Fruit fly (Drosophila melanogaster) whole organism, embryonic: Measurements from ENCODE around the gene CG1943.

Experiments used
- Awh ChIP-seq: fragments of 200-800 bp; sonication (Bioruptor generic); IDR thresholded peaks from 2 replicates; pipeline ENCODE4, ENCODE4 v1.3.6; 2022; ENCODE audit warnings: missing biosample characterization, missing genetic modification characterization
- Bgb ChIP-seq: fragments of 200-800 bp; sonication (Bioruptor generic); IDR thresholded peaks from 2 replicates; pipeline ENCODE4 v1.3.6; 2022; ENCODE audit warnings: missing biosample characterization, missing genetic modification characterization; ENCODE audit not compliant: partially characterized antibody
- CG10209 ChIP-seq: fragments of 200-800 bp; sonication (Bioruptor generic); optimal IDR thresholded peaks from 3 replicates; lab custom pipeline; 2017; ENCODE audit warnings: missing biosample characterization, mild to moderate bottlenecking, missing genetic modification characterization, missing genetic modification reagents
- CG1024 ChIP-seq: fragments of 200-800 bp; sonication (Bioruptor generic); IDR thresholded peaks from 2 replicates; pipeline ENCODE4 v1.3.6; 2022; ENCODE audit warnings: missing biosample characterization, missing genetic modification characterization
- CG11696 ChIP-seq: fragments of 200-800 bp; sonication (Bioruptor generic); IDR thresholded peaks from 2 replicates; pipeline ENCODE4 v1.3.6; 2022; ENCODE audit warnings: missing biosample characterization, missing genetic modification characterization
- CG11723 ChIP-seq: fragments of 200-800 bp; sonication (Bioruptor generic); optimal IDR thresholded peaks from 2 replicates; lab custom pipeline; 2017; ENCODE audit warnings: missing biosample characterization, mild to moderate bottlenecking, missing genetic modification characterization
- CG13287 ChIP-seq: fragments of 200-800 bp; sonication (Bioruptor generic); IDR thresholded peaks from 2 replicates; pipeline ENCODE4 v1.3.6; 2022; ENCODE audit warnings: missing biosample characterization, missing genetic modification characterization; ENCODE audit not compliant: partially characterized antibody
- CG15269 ChIP-seq: fragments of 200-800 bp; sonication (Bioruptor generic); optimal IDR thresholded peaks from 2 replicates; lab custom pipeline; 2018; ENCODE audit warnings: missing biosample characterization, mild to moderate bottlenecking, missing genetic modification characterization, moderate library complexity
- CG17328 ChIP-seq: fragments of 200-800 bp; sonication (Bioruptor generic); IDR thresholded peaks from 2 replicates; pipeline ENCODE4 v1.3.6; 2022; ENCODE audit warnings: missing biosample characterization, missing genetic modification characterization
- CG18599 ChIP-seq: fragments of 200-800 bp; sonication (Bioruptor generic); optimal IDR thresholded peaks from 3 replicates; lab custom pipeline; 2017; ENCODE audit warnings: missing biosample characterization, missing genetic modification characterization, mild to moderate bottlenecking, moderate library complexity, missing genetic modification reagents
- CG2129 ChIP-seq: fragments of 200-800 bp; sonication (Bioruptor generic); IDR thresholded peaks from 2 replicates; pipeline ENCODE4 v1.3.6; 2022; ENCODE audit warnings: missing biosample characterization, missing genetic modification characterization; ENCODE audit not compliant: partially characterized antibody
- CG4328 ChIP-seq: fragments of 200-800 bp; sonication (Bioruptor generic); optimal IDR thresholded peaks from 3 replicates; lab custom pipeline; 2017; ENCODE audit warnings: missing biosample characterization, missing genetic modification reagents, missing genetic modification characterization
- CG4360 ChIP-seq: fragments of 200-800 bp; sonication (Bioruptor generic); IDR thresholded peaks from 2 replicates; pipeline ENCODE4 v1.3.6; 2022; ENCODE audit warnings: missing biosample characterization, missing genetic modification characterization
- CG4617 ChIP-seq: fragments of 200-800 bp; sonication (Bioruptor generic); optimal IDR thresholded peaks from 3 replicates; lab custom pipeline; 2016; ENCODE audit warnings: missing biosample characterization, missing genetic modification characterization, borderline replicate concordance
- CG6175 ChIP-seq: fragments of 200-800 bp; sonication (Bioruptor generic); IDR thresholded peaks from 3 replicates; pipeline ENCODE4 v1.3.6; 2022; ENCODE audit warnings: missing biosample characterization, missing genetic modification characterization
- CG6813 ChIP-seq: fragments of 200-800 bp; sonication (Bioruptor generic); optimal IDR thresholded peaks from 2 replicates; lab custom pipeline; 2017; ENCODE audit warnings: missing biosample characterization, missing genetic modification characterization, mild to moderate bottlenecking, moderate library complexity, missing genetic modification reagents
- CG9727 ChIP-seq: fragments of 200-800 bp; sonication (Bioruptor generic); optimal IDR thresholded peaks from 3 replicates; lab custom pipeline; 2017; ENCODE audit warnings: missing biosample characterization, mild to moderate bottlenecking, missing genetic modification characterization
- CG9932 ChIP-seq: fragments of 200-800 bp; sonication (Bioruptor generic); IDR thresholded peaks from 2 replicates; pipeline ENCODE4 v1.3.6; 2022; ENCODE audit warnings: missing biosample characterization, missing genetic modification characterization
- Camta ChIP-seq: fragments of 200-800 bp; sonication (Bioruptor generic); optimal IDR thresholded peaks from 2 replicates; lab custom pipeline; 2016; ENCODE audit warnings: missing biosample characterization, missing genetic modification characterization
- CkIIα-i1 ChIP-seq: fragments of 200-800 bp; sonication (Bioruptor generic); IDR thresholded peaks from 2 replicates; pipeline ENCODE4 v1.3.6; 2022; ENCODE audit warnings: missing biosample characterization, missing genetic modification characterization
- CrebB ChIP-seq: fragments of 200-800 bp; sonication (Bioruptor generic); optimal IDR thresholded peaks from 3 replicates; lab custom pipeline; 2018; ENCODE audit warnings: missing biosample characterization, mild to moderate bottlenecking, missing genetic modification characterization
- Dbx ChIP-seq: fragments of 200-800 bp; sonication (Bioruptor generic); IDR thresholded peaks from 3 replicates; pipeline ENCODE4 v1.3.6; 2022; ENCODE audit warnings: missing biosample characterization, missing genetic modification characterization
- ERR ChIP-seq: fragments of 200-800 bp; sonication (Bioruptor generic); optimal IDR thresholded peaks from 2 replicates; lab custom pipeline; 2016; ENCODE audit warnings: missing biosample characterization, missing genetic modification characterization
- Gsc ChIP-seq: fragments of 200-800 bp; sonication (Bioruptor generic); IDR thresholded peaks from 2 replicates; pipeline ENCODE4 v1.3.6; 2022; ENCODE audit warnings: missing biosample characterization, missing genetic modification characterization
- H2.0 ChIP-seq: fragments of 200-800 bp; sonication (Bioruptor generic); IDR thresholded peaks from 2 replicates; pipeline ENCODE4 v1.3.6; 2022; ENCODE audit warnings: missing biosample characterization, missing genetic modification characterization
- HLH3B ChIP-seq: fragments of 200-800 bp; sonication (Bioruptor generic); IDR thresholded peaks from 2 replicates; pipeline ENCODE4 v1.3.6; 2022; ENCODE audit warnings: missing biosample characterization, missing genetic modification characterization
- Hand ChIP-seq: fragments of 200-800 bp; sonication (Bioruptor generic); optimal IDR thresholded peaks from 2 replicates; lab custom pipeline; 2017; ENCODE audit warnings: mild to moderate bottlenecking, missing biosample characterization, missing genetic modification reagents, missing genetic modification characterization
- Hmx ChIP-seq: fragments of 200-800 bp; sonication (Bioruptor generic); optimal IDR thresholded peaks from 2 replicates; lab custom pipeline; 2016; ENCODE audit warnings: missing biosample characterization, missing genetic modification characterization
- Hr78 ChIP-seq, 2 experiments: fragments of 200-800 bp in 1 of 2; fragments of >200 bp in 1 of 2; sonication (Bioruptor generic) in 1 of 2; optimal IDR thresholded peaks; 2 replicates each; lab custom pipeline; 2017 to 2019; ENCODE audit warnings: missing biosample characterization in 2 of 2, missing genetic modification characterization in 2 of 2, mild to moderate bottlenecking in 1 of 2, moderate library complexity in 1 of 2
- Pdp1 ChIP-seq, 2 experiments: fragments of 200-800 bp; sonication (Bioruptor generic); optimal IDR thresholded peaks; 3 replicates each; lab custom pipeline; 2016; ENCODE audit warnings: missing biosample characterization in 2 of 2, missing genetic modification characterization in 2 of 2, mild to moderate bottlenecking in 1 of 2, moderate library complexity in 1 of 2
- Poxn ChIP-seq: fragments of 200-800 bp; sonication (Bioruptor generic); IDR thresholded peaks from 2 replicates; pipeline ENCODE4 v1.3.6; 2022; ENCODE audit warnings: missing biosample characterization, missing genetic modification characterization
- Rfx ChIP-seq: fragments of 200-800 bp; sonication (Bioruptor generic); IDR thresholded peaks from 2 replicates; pipeline ENCODE4 v1.3.6; 2022; ENCODE audit warnings: missing biosample characterization, missing genetic modification characterization
- ap ChIP-seq: fragments of 200-800 bp; sonication (Bioruptor generic); IDR thresholded peaks from 2 replicates; pipeline ENCODE4 v1.3.6; 2022; ENCODE audit warnings: missing biosample characterization, missing genetic modification characterization
- chm ChIP-seq: fragments of 200-800 bp; sonication (Bioruptor generic); IDR thresholded peaks from 2 replicates; pipeline ENCODE4 v1.3.6; 2022; ENCODE audit warnings: missing biosample characterization, missing genetic modification characterization
- chn ChIP-seq: fragments of 200-800 bp; sonication (Bioruptor generic); optimal IDR thresholded peaks from 2 replicates; lab custom pipeline; 2016; ENCODE audit warnings: missing biosample characterization, missing genetic modification characterization
- ci ChIP-seq: fragments of 200-800 bp; sonication (Bioruptor generic); IDR thresholded peaks from 3 replicates; pipeline ENCODE4 v1.3.6; 2022; ENCODE audit warnings: missing biosample characterization, missing genetic modification characterization
- crol ChIP-seq: fragments of 200-800 bp; sonication (Bioruptor generic); IDR thresholded peaks from 2 replicates; pipeline ENCODE4 v1.3.6; 2022; ENCODE audit warnings: missing biosample characterization, missing genetic modification characterization
- exex ChIP-seq: fragments of 200-800 bp; sonication (Bioruptor generic); optimal IDR thresholded peaks from 4 replicates; lab custom pipeline; 2018; ENCODE audit warnings: missing biosample characterization, mild to moderate bottlenecking, missing genetic modification characterization, moderate library complexity
- ftz-f1 ChIP-seq: fragments of 200-800 bp; sonication (Bioruptor generic); optimal IDR thresholded peaks from 2 replicates; lab custom pipeline; 2016; ENCODE audit warnings: missing biosample characterization, missing genetic modification characterization
- gcm2 ChIP-seq: fragments of 200-800 bp; sonication (Bioruptor generic); optimal IDR thresholded peaks from 2 replicates; lab custom pipeline; 2016; ENCODE audit warnings: missing biosample characterization, missing genetic modification characterization
- jing ChIP-seq: fragments of 200-800 bp; sonication (Bioruptor generic); optimal IDR thresholded peaks from 2 replicates; lab custom pipeline; 2018; ENCODE audit warnings: missing biosample characterization, mild to moderate bottlenecking, missing genetic modification characterization
- knrl ChIP-seq: fragments of 200-800 bp; sonication (Bioruptor generic); IDR thresholded peaks from 3 replicates; pipeline ENCODE4 v1.3.6; 2022; ENCODE audit warnings: missing biosample characterization, missing genetic modification characterization; ENCODE audit not compliant: partially characterized antibody
- mam ChIP-seq: fragments of 200-800 bp; sonication (Bioruptor generic); optimal IDR thresholded peaks from 3 replicates; lab custom pipeline; 2016; ENCODE audit warnings: missing biosample characterization, missing genetic modification characterization
- nom ChIP-seq: fragments of 200-800 bp; sonication (Bioruptor generic); optimal IDR thresholded peaks from 2 replicates; lab custom pipeline; 2017; ENCODE audit warnings: missing biosample characterization, missing genetic modification characterization, mild to moderate bottlenecking, moderate library complexity, missing genetic modification reagents
- phol ChIP-seq: fragments of 200-800 bp; sonication (Bioruptor generic); optimal IDR thresholded peaks from 3 replicates; lab custom pipeline; 2018; ENCODE audit warnings: missing biosample characterization, mild to moderate bottlenecking, missing genetic modification characterization, moderate library complexity
- row ChIP-seq: fragments of 200-800 bp; sonication (Bioruptor generic); IDR thresholded peaks from 3 replicates; pipeline ENCODE4 v1.3.6; 2022; ENCODE audit warnings: missing biosample characterization, missing genetic modification characterization
- sens ChIP-seq: fragments of 200-800 bp; sonication (Bioruptor generic); peaks from one replicate; lab custom pipeline; 2016; ENCODE audit warnings: missing biosample characterization, missing genetic modification characterization
- ssp ChIP-seq: fragments of 200-800 bp; sonication (Bioruptor generic); IDR thresholded peaks from 2 replicates; pipeline ENCODE4 v1.3.6; 2022; ENCODE audit warnings: missing biosample characterization, missing genetic modification characterization
- tup ChIP-seq: fragments of 200-800 bp; sonication (Bioruptor generic); optimal IDR thresholded peaks from 2 replicates; lab custom pipeline; 2016; ENCODE audit warnings: missing biosample characterization, mild to moderate bottlenecking, missing genetic modification characterization, moderate library complexity
- zf30C ChIP-seq: fragments of 200-800 bp; sonication (Bioruptor generic); optimal IDR thresholded peaks from 3 replicates; lab custom pipeline; 2018; ENCODE audit warnings: missing biosample characterization, mild to moderate bottlenecking, missing genetic modification characterization

CG1943 gene

DNA sequence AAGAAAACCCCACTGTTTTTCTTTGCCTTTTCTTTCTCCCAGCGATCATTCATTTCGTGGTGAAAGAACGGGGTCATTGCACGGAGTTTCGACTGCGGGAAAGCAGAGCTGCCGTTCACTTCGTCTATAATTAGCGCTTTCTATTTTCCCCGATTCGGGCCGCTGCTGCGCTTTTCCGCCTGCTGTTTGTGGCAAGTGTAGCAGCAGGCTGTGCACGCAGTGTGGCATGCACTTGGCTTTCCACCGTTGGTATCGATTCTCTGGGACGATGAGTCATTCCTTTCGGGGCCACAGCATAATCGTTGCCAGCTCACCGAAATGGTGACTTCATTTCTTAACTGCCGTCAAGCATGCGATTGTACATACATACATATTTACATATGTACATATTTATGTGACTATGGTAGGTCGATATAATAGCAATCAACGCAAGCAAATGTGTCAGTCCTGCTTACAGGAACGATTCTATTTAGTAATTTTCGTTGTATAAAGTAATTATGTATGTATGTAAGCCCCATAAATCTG is 14.2 kb downstream of the CG1943 start:
- no peak for TF ChIP-seq CG6813 (GFP tag; lab: Kevin White, UChicago)
- no peak for TF ChIP-seq Awh (GFP tag; lab: Robert Waterston, UW)
- no peak for TF ChIP-seq ftz-f1 (GFP tag; lab: Kevin White, UChicago)
- no peak for TF ChIP-seq CG4328 (GFP tag; lab: Kevin White, UChicago)
- TF ChIP-seq gcm2 (GFP tag; lab: Kevin White, UChicago) = no peak
- TF ChIP-seq CG1024 (GFP tag; lab: Robert Waterston, UW) = no peak
- no peak for TF ChIP-seq CG13287
- TF ChIP-seq ssp = no peak
- TF ChIP-seq phol (tag; lab: Kevin White, UChicago) = no peak
- TF ChIP-seq ERR (GFP tag; lab: Kevin White, UChicago) = no peak
- TF ChIP-seq CrebB (tag; lab: Kevin White, UChicago) = no peak
- no peak for TF ChIP-seq ap (GFP tag; lab: Robert Waterston, UW)
- TF ChIP-seq chn (GFP tag; lab: Kevin White, UChicago) = no peak
- TF ChIP-seq H2.0 (GFP tag; lab: Robert Waterston, UW) = peak; percentile 5; the same call in 1 of the 2 replicates
- TF ChIP-seq Poxn (GFP tag; lab: Robert Waterston, UW) = no peak
- no peak for TF ChIP-seq tup (GFP tag; lab: Kevin White, UChicago)
- no peak for TF ChIP-seq CG4617
- 0 out of 2 replicates have a peak, but pooled peaks have one; percentile 47 for TF ChIP-seq chm (GFP tag; lab: Robert Waterston, UW)
- peak; percentile 35; the same call in 1 of the 3 replicates for TF ChIP-seq ci (GFP tag; lab: Robert Waterston, UW)
- TF ChIP-seq CG15269 (tag; lab: Kevin White, UChicago) = no peak
- TF ChIP-seq Rfx (GFP tag; lab: Robert Waterston, UW) = 0 out of 2 replicates have a peak, but pooled peaks have one; percentile 8
- peak in 1 of 2 experiments; percentile 22 for TF ChIP-seq Pdp1 (GFP tag; optimal IDR thresholded peaks at IDR 0.05; lab: Kevin White, UChicago)
- no peak for TF ChIP-seq sens (GFP tag; lab: Kevin White, UChicago)
- no peak for TF ChIP-seq Camta (GFP tag; lab: Kevin White, UChicago)
- no peak for TF ChIP-seq CG11723 (GFP tag; lab: Kevin White, UChicago)
- no peak for TF ChIP-seq crol (GFP tag; lab: Robert Waterston, UW)
- no peak for TF ChIP-seq CkIIα-i1 (GFP tag; lab: Robert Waterston, UW)
- TF ChIP-seq CG11696 (GFP tag; lab: Robert Waterston, UW) = 0 out of 2 replicates have a peak, but pooled peaks have one; percentile 49
- TF ChIP-seq CG2129 = no peak
- peak; percentile 6 for TF ChIP-seq zf30C (GFP tag; lab: Kevin White, UChicago)
- TF ChIP-seq knrl (GFP tag; lab: Robert Waterston, UW) = 0 out of 3 replicates have a peak, but pooled peaks have one; percentile 18
- TF ChIP-seq Gsc = no peak
- TF ChIP-seq CG9932 = peak; percentile 34; the same call in 1 of the 2 replicates
- TF ChIP-seq CG4360 (GFP tag; lab: Robert Waterston, UW) = no peak
- 0 out of 3 replicates have a peak, but pooled peaks have one; percentile 23 for TF ChIP-seq Dbx (GFP tag; lab: Robert Waterston, UW)
- no peak for TF ChIP-seq Hr78 (GFP tag; optimal IDR thresholded peaks at IDR 0.05; lab: Kevin White, UChicago)
- TF ChIP-seq CG10209 = no peak
- peak; percentile 14 for TF ChIP-seq Hand (GFP tag; lab: Kevin White, UChicago)
- TF ChIP-seq CG17328 = no peak
- TF ChIP-seq exex (tag; lab: Kevin White, UChicago) = peak; percentile 54
- no peak for TF ChIP-seq mam
- TF ChIP-seq nom = peak; percentile 26
- peak; percentile 11 for TF ChIP-seq CG9727 (GFP tag; lab: Kevin White, UChicago)
- peak; percentile 74; the same call in 2 of the 3 replicates for TF ChIP-seq CG6175 (GFP tag; lab: Robert Waterston, UW)
- TF ChIP-seq Bgb = 0 out of 2 replicates have a peak, but pooled peaks have one; percentile 22
- no peak for TF ChIP-seq row (GFP tag; lab: Robert Waterston, UW)
- no peak for TF ChIP-seq Hmx (GFP tag; lab: Kevin White, UChicago)
- no peak for TF ChIP-seq CG18599 (GFP tag; lab: Kevin White, UChicago)
- TF ChIP-seq HLH3B (GFP tag; lab: Robert Waterston, UW) = no peak
- TF ChIP-seq jing (GFP tag; lab: Kevin White, UChicago) = no peak
